Worm (Caenorhabditis elegans) whole organism, early embryonic: ENCODE measurements around the gene M03E7.1.

Experiments
- B0310.2 ChIP-seq: sonication (generic microtip); optimal IDR thresholded peaks from 2 replicates; lab custom pipeline; 2016; ENCODE audit warnings: mild to moderate bottlenecking, missing genetic modification characterization, missing compliant biosample characterization
- ama-1 ChIP-seq: fragments of 150-350 bp; optimal IDR thresholded peaks from 2 replicates; lab custom pipeline; 2014
- ceh-13 ChIP-seq: fragments of 200-800 bp; sonication (Bioruptor generic); optimal IDR thresholded peaks from 2 replicates; lab custom pipeline; 2018; ENCODE audit warnings: mild to moderate bottlenecking, missing genetic modification characterization, missing compliant biosample characterization
- hnd-1 ChIP-seq: sonication (generic microtip); optimal IDR thresholded peaks from 2 replicates; lab custom pipeline; 2016; ENCODE audit warnings: missing genetic modification characterization, missing compliant biosample characterization
- scrt-1 ChIP-seq: fragments of 200-800 bp; sonication (Bioruptor generic); IDR thresholded peaks from 2 replicates; pipeline ENCODE4 v1.3.6; 2022; ENCODE audit warnings: missing genetic modification characterization, missing compliant biosample characterization
- tbx-11 ChIP-seq: fragments of 200-800 bp; sonication (Bioruptor generic); IDR thresholded peaks from 2 replicates; pipeline ENCODE4 v1.3.6; 2022; ENCODE audit warnings: missing genetic modification characterization, missing compliant biosample characterization
- tbx-37 ChIP-seq: fragments of 200-800 bp; sonication (Bioruptor generic); conservative IDR thresholded peaks from 2 replicates; pipeline ENCODE4 v1.3.6; 2022; ENCODE audit warnings: missing genetic modification reagents, missing genetic modification characterization, missing compliant biosample characterization

ce11 chrV:5619372-5619771 is 2.1 kb upstream of the M03E7.1 start:
- TF ChIP-seq B0310.2 (no peak), ama-1 (no peak), ceh-13 (GFP tag; lab: Kevin White, UChicago) (no peak), scrt-1 (no peak), tbx-11 (GFP tag; lab: Robert Waterston, UW) (no peak), tbx-37 (GFP tag; lab: Robert Waterston, UW) (no peak), hnd-1 (no peak)
